Worm (Caenorhabditis elegans) whole organism, mixed stage, embryonic: ENCODE measurements around the gene C07E3.10.

Experiments
- ceh-39 ChIP-seq: fragments of 150-350 bp; optimal IDR thresholded peaks from 2 replicates; lab custom pipeline; 2014; ENCODE audit warnings: missing biosample characterization, missing genetic modification characterization
- ceh-83 ChIP-seq: fragments of 200-800 bp; sonication (Bioruptor generic); optimal IDR thresholded peaks from 2 replicates; lab custom pipeline; 2018; ENCODE audit warnings: mild to moderate bottlenecking, missing genetic modification characterization, missing compliant biosample characterization
- mab-5 ChIP-seq: fragments of 150-350 bp; optimal IDR thresholded peaks from 2 replicates; lab custom pipeline; 2014; ENCODE audit warnings: missing biosample characterization, missing genetic modification characterization
- nhr-12 ChIP-seq: fragments of 150-350 bp; optimal IDR thresholded peaks from 2 replicates; lab custom pipeline; 2014; ENCODE audit warnings: missing biosample characterization, missing genetic modification characterization
- nhr-237 ChIP-seq: fragments of 150-350 bp; optimal IDR thresholded peaks from 2 replicates; lab custom pipeline; 2014; ENCODE audit warnings: missing biosample characterization, missing genetic modification characterization
- nhr-28 ChIP-seq: fragments of 150-350 bp; optimal IDR thresholded peaks from 2 replicates; lab custom pipeline; 2014; ENCODE audit warnings: missing biosample characterization, missing genetic modification characterization
- nhr-76 ChIP-seq: sonication (generic microtip); optimal IDR thresholded peaks from 2 replicates; lab custom pipeline; 2017; ENCODE audit warnings: missing biosample characterization, missing genetic modification characterization
- unc-62 ChIP-seq: fragments of 150-350 bp; optimal IDR thresholded peaks from 2 replicates; lab custom pipeline; 2014; ENCODE audit warnings: missing biosample characterization, missing genetic modification reagents, missing genetic modification characterization

- no peak for TF ChIP-seq nhr-28 (tag; lab: Kevin White, UChicago)
- TF ChIP-seq mab-5: no peak
- no peak for TF ChIP-seq nhr-76 (tag; lab: Kevin White, UChicago)
- no peak for TF ChIP-seq unc-62
- no peak for TF ChIP-seq nhr-237
- no peak for TF ChIP-seq ceh-83 (GFP tag; lab: Kevin White, UChicago)
- TF ChIP-seq nhr-12 (tag; lab: Kevin White, UChicago): no peak
- no peak for TF ChIP-seq ceh-39 (tag; lab: Kevin White, UChicago)
These were observed 20.5 kb upstream of the C07E3.10 start, which contains the start of gene appg-1 for ce11 chrII:10325615-10326232.
